Worm (Caenorhabditis elegans) whole organism, L4/young adult: Measurements from ENCODE around the gene ntl-2.

Source experiments
- dao-5 ChIP-seq: sonication (generic microtip); optimal IDR thresholded peaks from 2 replicates; lab custom pipeline; 2016; ENCODE audit warnings: missing genotype, missing genetic modification characterization, moderate library complexity, missing compliant biosample characterization
- him-1 ChIP-seq: sonication (generic microtip); optimal IDR thresholded peaks from 2 replicates; lab custom pipeline; 2016; ENCODE audit warnings: missing genotype, missing genetic modification reagents, missing genetic modification characterization, missing compliant biosample characterization

DNA sequence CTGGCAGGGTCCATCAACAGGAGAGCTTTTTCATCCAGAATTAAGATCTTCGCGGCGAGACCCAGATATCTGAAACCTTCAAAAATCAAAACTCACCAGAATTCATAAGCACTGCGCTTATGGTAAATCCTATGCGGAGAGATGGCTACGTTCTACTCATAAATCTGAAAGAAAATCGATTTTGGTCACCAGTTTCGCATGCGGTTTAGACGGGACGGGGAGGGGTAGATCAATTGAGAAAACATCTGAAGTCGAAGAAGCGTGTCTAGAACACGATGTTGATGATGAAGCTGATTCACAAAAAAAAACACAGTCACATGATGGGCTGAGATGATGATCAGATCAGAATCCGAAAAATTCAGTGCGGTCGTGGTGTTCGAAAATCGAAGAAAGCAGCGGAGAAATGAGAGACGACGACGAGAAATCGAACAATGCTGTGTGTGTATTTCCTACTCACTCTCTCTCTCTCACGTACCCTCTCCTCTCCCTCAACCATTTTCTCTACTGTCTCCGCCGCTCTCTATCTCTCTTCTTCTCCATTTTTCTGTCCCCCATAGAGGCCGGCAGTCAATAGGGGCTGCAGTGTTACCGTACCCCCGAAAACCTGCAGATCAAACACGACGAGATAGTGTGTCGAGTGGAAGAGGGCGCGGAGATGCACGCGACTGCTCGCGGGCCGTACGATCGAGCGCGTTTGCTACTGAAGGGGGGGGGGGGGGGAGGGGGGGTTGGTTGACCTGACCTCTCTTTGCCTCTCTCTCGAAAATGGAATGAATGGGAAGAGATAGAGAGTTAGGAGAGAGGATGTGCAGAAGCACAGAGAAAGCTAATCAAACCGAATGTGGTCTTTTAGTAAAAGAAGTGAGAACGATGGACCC, at the start of gene ntl-2:
- TF ChIP-seq him-1 (tag; lab: Kevin White, UChicago) (peak; percentile 79), dao-5 (tag; lab: Kevin White, UChicago) (no peak)
